Fruit fly (Drosophila melanogaster) whole organism, pupa: ENCODE results near the gene Pi3K21B.

Source experiments
- CG10348 ChIP-seq: fragments of 200-800 bp; sonication (Bioruptor generic); IDR thresholded peaks from 2 replicates; pipeline ENCODE4 v1.3.6; 2022; ENCODE audit warnings: missing biosample characterization, missing genetic modification characterization
- CG34367 ChIP-seq: fragments of 200-800 bp; sonication (Bioruptor generic); optimal IDR thresholded peaks from 2 replicates; lab custom pipeline; 2018; ENCODE audit warnings: missing biosample characterization, mild to moderate bottlenecking, missing genetic modification characterization
- CG8159 ChIP-seq: fragments of 200-800 bp; sonication (Bioruptor generic); optimal IDR thresholded peaks from 3 replicates; lab custom pipeline; 2018; ENCODE audit warnings: missing biosample characterization, mild to moderate bottlenecking, missing genetic modification characterization, moderate library complexity
- Pif1A ChIP-seq: fragments of 200-800 bp; sonication (Bioruptor generic); optimal IDR thresholded peaks from 3 replicates; lab custom pipeline; 2016; ENCODE audit warnings: missing biosample characterization, missing genetic modification characterization
- fd96Ca ChIP-seq: fragments of 200-800 bp; sonication (Bioruptor generic); IDR thresholded peaks from 3 replicates; pipeline ENCODE4 v1.3.6; 2022; ENCODE audit warnings: missing biosample characterization, missing genetic modification characterization
- gl ChIP-seq: fragments of 200-800 bp; sonication (Bioruptor generic); optimal IDR thresholded peaks from 2 replicates; lab custom pipeline; 2018; ENCODE audit warnings: missing biosample characterization, mild to moderate bottlenecking, missing genetic modification characterization

DNA sequence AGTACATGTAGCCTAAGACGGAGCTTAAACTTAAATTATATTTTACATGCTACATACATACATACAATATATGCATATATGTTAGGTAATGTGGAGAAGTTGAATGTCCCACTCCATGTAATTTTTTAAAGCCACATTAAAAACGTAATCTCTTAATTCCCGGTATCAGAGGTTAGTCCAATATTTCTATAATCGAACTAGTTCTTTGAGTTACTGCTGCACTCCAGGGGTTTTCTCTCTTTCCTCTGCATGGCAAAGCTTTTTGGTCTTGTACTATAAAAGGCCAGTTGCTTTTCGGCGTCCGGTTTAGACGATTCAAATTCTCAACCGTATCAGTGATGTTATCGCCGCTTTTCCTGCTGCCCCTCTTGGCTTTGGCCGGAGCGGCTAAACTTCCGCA, 24.1 kb downstream of the Pi3K21B start, which contains the start of gene CG33127:
- TF ChIP-seq fd96Ca (GFP tag; lab: Robert Waterston, UW): no peak
- no peak for TF ChIP-seq CG34367 (tag; lab: Kevin White, UChicago)
- no peak for TF ChIP-seq gl (tag; lab: Kevin White, UChicago)
- TF ChIP-seq Pif1A: no peak
- TF ChIP-seq CG10348 (GFP tag; lab: Robert Waterston, UW): no peak
- TF ChIP-seq CG8159 (tag; lab: Kevin White, UChicago): no peak
